Fruit fly (Drosophila melanogaster) whole organism, pupa: Measurements from ENCODE around the gene CG32483.

Source experiments
- CG13204 ChIP-seq: fragments of 200-800 bp; sonication (Bioruptor generic); optimal IDR thresholded peaks from 2 replicates; lab custom pipeline; 2018; ENCODE audit warnings: missing biosample characterization, mild to moderate bottlenecking, missing genetic modification characterization, moderate library complexity
- CG14655 ChIP-seq: fragments of 200-800 bp; sonication (Bioruptor generic); optimal IDR thresholded peaks from 3 replicates; lab custom pipeline; 2017; ENCODE audit warnings: mild to moderate bottlenecking, missing biosample characterization, missing genetic modification reagents, missing genetic modification characterization
- CG15710 ChIP-seq: fragments of 200-800 bp; sonication (Bioruptor generic); optimal IDR thresholded peaks from 2 replicates; lab custom pipeline; 2018; ENCODE audit warnings: missing biosample characterization, mild to moderate bottlenecking, missing genetic modification characterization, moderate library complexity
- CG34367 ChIP-seq: fragments of 200-800 bp; sonication (Bioruptor generic); optimal IDR thresholded peaks from 2 replicates; lab custom pipeline; 2018; ENCODE audit warnings: missing biosample characterization, mild to moderate bottlenecking, missing genetic modification characterization
- CG4496 ChIP-seq: fragments of 200-800 bp; sonication (Bioruptor generic); IDR thresholded peaks from 3 replicates; pipeline ENCODE4 v1.3.6; 2022; ENCODE audit warnings: missing biosample characterization, missing genetic modification characterization
- CG8159 ChIP-seq: fragments of 200-800 bp; sonication (Bioruptor generic); optimal IDR thresholded peaks from 3 replicates; lab custom pipeline; 2018; ENCODE audit warnings: missing biosample characterization, mild to moderate bottlenecking, missing genetic modification characterization, moderate library complexity
- fd96Ca ChIP-seq: fragments of 200-800 bp; sonication (Bioruptor generic); IDR thresholded peaks from 3 replicates; pipeline ENCODE4 v1.3.6; 2022; ENCODE audit warnings: missing biosample characterization, missing genetic modification characterization
- rn ChIP-seq: fragments of 200-800 bp; sonication (Bioruptor generic); IDR thresholded peaks from 2 replicates; pipeline ENCODE4 v1.3.6; 2022; ENCODE audit warnings: missing biosample characterization, missing genetic modification characterization

dm6 chr3L:737445-738116 lies 47.7 kb upstream of the CG32483 start:
- peak; percentile 55 for TF ChIP-seq CG8159 (tag; lab: Kevin White, UChicago)
- TF ChIP-seq CG4496 (GFP tag; lab: Robert Waterston, UW), result no peak
- TF ChIP-seq CG13204, result peak; percentile 34
- peak; percentile 33 for TF ChIP-seq CG15710 (tag; lab: Kevin White, UChicago)
- TF ChIP-seq rn (GFP tag; lab: Robert Waterston, UW), result no peak
- peak; percentile 25 for TF ChIP-seq CG14655 (GFP tag; lab: Kevin White, UChicago)
- TF ChIP-seq fd96Ca, result no peak
- TF ChIP-seq CG34367 (tag; lab: Kevin White, UChicago), result no peak
